Fruit fly (Drosophila melanogaster) whole organism: ENCODE results near the gene Loxl1.

ENCODE experiments used
- CG8478 ChIP-seq: fragments of >200 bp; optimal IDR thresholded peaks from 2 replicates; lab custom pipeline; 2018; ENCODE audit warnings: inconsistent platforms
- Dll ChIP-seq: fragments of >200 bp; optimal IDR thresholded peaks from 2 replicates; lab custom pipeline; 2017
- EcR ChIP-seq, 2 experiments: fragments of >200 bp; optimal IDR thresholded peaks; 2 replicates each; lab custom pipeline; 2017; ENCODE audit warnings: missing biosample characterization in 2 of 2, missing genetic modification characterization in 2 of 2, missing genetic modification reagents in 2 of 2
- pan ChIP-seq: fragments of >200 bp; optimal IDR thresholded peaks from 2 replicates; lab custom pipeline; 2017
- psq ChIP-seq: fragments of >200 bp; optimal IDR thresholded peaks from 2 replicates; lab custom pipeline; 2017
- usp ChIP-seq: fragments of >200 bp; optimal IDR thresholded peaks from 2 replicates; lab custom pipeline; 2017; ENCODE audit warnings: missing biosample characterization, missing genetic modification characterization, mixed read lengths

DNA sequence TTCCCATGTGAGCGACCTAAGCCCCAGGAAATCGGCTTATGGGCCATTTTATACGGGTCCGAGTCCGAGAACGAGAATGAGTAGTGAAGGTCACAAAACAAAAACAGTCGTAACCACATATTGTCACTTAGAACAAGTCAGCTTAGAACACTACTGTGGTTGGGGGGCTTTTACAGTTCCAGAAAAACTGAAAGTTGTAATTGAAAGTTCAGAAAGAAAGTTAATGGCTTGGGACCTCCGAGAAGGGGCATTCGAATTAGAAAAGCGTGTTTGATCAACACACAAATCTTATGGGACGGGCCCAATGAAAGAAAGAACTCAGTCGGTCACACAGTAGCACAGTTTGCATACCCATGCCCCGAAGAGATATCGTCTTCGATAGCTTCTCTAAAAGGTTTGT, 23.4 kb upstream of the Loxl1 start:
- TF ChIP-seq pan, result no peak
- no peak for TF ChIP-seq CG8478 (lab: Kevin White, UChicago)
- no peak for TF ChIP-seq psq
- no peak for TF ChIP-seq Dll (lab: Kevin White, UChicago)
- TF ChIP-seq usp (GFP tag; lab: Kevin White, UChicago), result no peak
- no peak for TF ChIP-seq EcR (GFP tag; optimal IDR thresholded peaks at IDR 0.05; lab: Kevin White, UChicago)
